Fruit fly (Drosophila melanogaster) whole organism, prepupa: Measurements from ENCODE around the gene Smg6.

Experiments
- CG10631 ChIP-seq: fragments of 200-800 bp; sonication (Bioruptor generic); optimal IDR thresholded peaks from 2 replicates; lab custom pipeline; 2016; ENCODE audit warnings: missing biosample characterization, missing genetic modification characterization
- CG10669 ChIP-seq: fragments of 200-800 bp; sonication (Bioruptor generic); optimal IDR thresholded peaks from 3 replicates; lab custom pipeline; 2018; ENCODE audit warnings: missing biosample characterization, mild to moderate bottlenecking, missing genetic modification characterization, moderate library complexity
- CG11294 ChIP-seq: fragments of 200-800 bp; sonication (Bioruptor generic); IDR thresholded peaks from 2 replicates; pipeline ENCODE4 v1.3.6; 2022; ENCODE audit warnings: missing biosample characterization, missing genetic modification characterization
- CG11762 ChIP-seq: fragments of 200-800 bp; sonication (Bioruptor generic); optimal IDR thresholded peaks from 3 replicates; lab custom pipeline; 2016; ENCODE audit warnings: missing biosample characterization, missing genetic modification characterization; ENCODE audit not compliant: insufficient read depth
- CG15336 ChIP-seq: fragments of 200-800 bp; sonication (Bioruptor generic); IDR thresholded peaks from 2 replicates; pipeline ENCODE4 v1.3.6; 2022; ENCODE audit warnings: missing biosample characterization, missing genetic modification characterization
- CG1621 ChIP-seq: fragments of 200-800 bp; sonication (Bioruptor generic); optimal IDR thresholded peaks from 3 replicates; lab custom pipeline; 2018; ENCODE audit warnings: missing biosample characterization, mild to moderate bottlenecking, missing genetic modification characterization
- CG16779 ChIP-seq: fragments of 200-800 bp; sonication (Bioruptor generic); optimal IDR thresholded peaks from 3 replicates; lab custom pipeline; 2017; ENCODE audit warnings: missing biosample characterization, mild to moderate bottlenecking, missing genetic modification characterization
- CG32006 ChIP-seq: fragments of 200-800 bp; sonication (Bioruptor generic); optimal IDR thresholded peaks from 3 replicates; lab custom pipeline; 2017; ENCODE audit warnings: missing biosample characterization, mild to moderate bottlenecking, missing genetic modification characterization
- CG34406 ChIP-seq: fragments of 200-800 bp; sonication (Bioruptor generic); optimal IDR thresholded peaks from 3 replicates; lab custom pipeline; 2016; ENCODE audit warnings: missing biosample characterization, missing genetic modification characterization
- CG3919 ChIP-seq: fragments of 200-800 bp; sonication (Bioruptor generic); optimal IDR thresholded peaks from 3 replicates; lab custom pipeline; 2016; ENCODE audit warnings: missing biosample characterization, missing genetic modification characterization
- CG4318 ChIP-seq: fragments of 200-800 bp; sonication (Bioruptor generic); optimal IDR thresholded peaks from 3 replicates; lab custom pipeline; 2017; ENCODE audit warnings: missing biosample characterization, mild to moderate bottlenecking, missing genetic modification characterization
- CG6163 ChIP-seq: fragments of 200-800 bp; sonication (Bioruptor generic); IDR thresholded peaks from 3 replicates; pipeline ENCODE4 v1.3.6; 2022; ENCODE audit warnings: missing biosample characterization, missing genetic modification characterization
- CG6276 ChIP-seq: fragments of 200-800 bp; sonication (Bioruptor generic); optimal IDR thresholded peaks from 2 replicates; lab custom pipeline; 2017; ENCODE audit warnings: missing biosample characterization, mild to moderate bottlenecking, missing genetic modification characterization
- CG6808 ChIP-seq: fragments of 200-800 bp; sonication (Bioruptor generic); optimal IDR thresholded peaks from 3 replicates; lab custom pipeline; 2017; ENCODE audit warnings: missing biosample characterization, missing genetic modification characterization, mild to moderate bottlenecking, moderate library complexity, missing genetic modification reagents
- CG7368 ChIP-seq: fragments of 200-800 bp; sonication (Bioruptor generic); optimal IDR thresholded peaks from 3 replicates; lab custom pipeline; 2016; ENCODE audit warnings: missing biosample characterization, missing genetic modification characterization
- CG8319 ChIP-seq: fragments of 200-800 bp; sonication (Bioruptor generic); optimal IDR thresholded peaks from 3 replicates; lab custom pipeline; 2016; ENCODE audit warnings: missing biosample characterization, missing genetic modification characterization
- CG8632 ChIP-seq: fragments of 200-800 bp; sonication (Bioruptor generic); optimal IDR thresholded peaks from 3 replicates; lab custom pipeline; 2016; ENCODE audit warnings: missing biosample characterization, missing genetic modification characterization
- Eip78C ChIP-seq: fragments of 200-800 bp; sonication (Bioruptor generic); peaks from one replicate; lab custom pipeline; 2016; ENCODE audit warnings: missing biosample characterization, missing genetic modification characterization
- Eip93F ChIP-seq: fragments of 200-800 bp; sonication (Bioruptor generic); optimal IDR thresholded peaks from 2 replicates; lab custom pipeline; 2016; ENCODE audit warnings: missing biosample characterization, mild to moderate bottlenecking, missing genetic modification characterization
- Ets96B ChIP-seq: fragments of 200-800 bp; optimal IDR thresholded peaks from 2 replicates; lab custom pipeline; 2019; ENCODE audit warnings: missing biosample characterization, mild to moderate bottlenecking, missing genetic modification characterization, moderate library complexity
- Gug ChIP-seq: fragments of 200-800 bp; sonication (Bioruptor generic); IDR thresholded peaks from 2 replicates; pipeline ENCODE4 v1.3.6; 2022; ENCODE audit warnings: missing biosample characterization, missing genetic modification characterization
- Hr39 ChIP-seq: fragments of 200-800 bp; sonication (Bioruptor generic); optimal IDR thresholded peaks from 2 replicates; lab custom pipeline; 2016; ENCODE audit warnings: missing biosample characterization, missing genetic modification characterization
- Met ChIP-seq: fragments of 200-800 bp; sonication (Bioruptor generic); optimal IDR thresholded peaks from 3 replicates; lab custom pipeline; 2016; ENCODE audit warnings: missing biosample characterization, missing genetic modification characterization
- OdsH ChIP-seq: fragments of 200-800 bp; sonication (Bioruptor generic); optimal IDR thresholded peaks from 3 replicates; lab custom pipeline; 2016; ENCODE audit warnings: missing biosample characterization, missing genetic modification characterization
- Sox102F ChIP-seq: fragments of 200-800 bp; sonication (Bioruptor generic); optimal IDR thresholded peaks from 2 replicates; lab custom pipeline; 2016; ENCODE audit warnings: missing biosample characterization, mild to moderate bottlenecking, missing genetic modification characterization
- Sox14 ChIP-seq: fragments of 200-800 bp; sonication (Bioruptor generic); optimal IDR thresholded peaks from 3 replicates; lab custom pipeline; 2016; ENCODE audit warnings: missing biosample characterization, missing genetic modification characterization
- Sox15 ChIP-seq: fragments of 200-800 bp; sonication (Bioruptor generic); optimal IDR thresholded peaks from 3 replicates; lab custom pipeline; 2016; ENCODE audit warnings: missing biosample characterization, missing genetic modification characterization
- achi ChIP-seq: fragments of 200-800 bp; sonication (Bioruptor generic); optimal IDR thresholded peaks from 3 replicates; lab custom pipeline; 2016; ENCODE audit warnings: missing biosample characterization, missing genetic modification characterization
- acj6 ChIP-seq: fragments of 200-800 bp; sonication (Bioruptor generic); optimal IDR thresholded peaks from 3 replicates; lab custom pipeline; 2016; ENCODE audit warnings: missing biosample characterization, missing genetic modification characterization
- cyc ChIP-seq: fragments of 200-800 bp; sonication (Bioruptor generic); optimal IDR thresholded peaks from 3 replicates; lab custom pipeline; 2016; ENCODE audit warnings: missing biosample characterization, missing genetic modification characterization
- dac ChIP-seq: fragments of 200-800 bp; sonication (Bioruptor generic); optimal IDR thresholded peaks from 2 replicates; lab custom pipeline; 2017; ENCODE audit warnings: missing biosample characterization, mild to moderate bottlenecking, missing genetic modification characterization
- eg ChIP-seq: fragments of 200-800 bp; sonication (Bioruptor generic); IDR thresholded peaks from 3 replicates; pipeline ENCODE4 v1.3.6; 2022; ENCODE audit warnings: missing biosample characterization, missing genetic modification characterization
- esn ChIP-seq: fragments of 200-800 bp; sonication (Bioruptor generic); optimal IDR thresholded peaks from 2 replicates; lab custom pipeline; 2016; ENCODE audit warnings: missing biosample characterization, mild to moderate bottlenecking, missing genetic modification characterization, moderate library complexity
- fd59A ChIP-seq: fragments of 200-800 bp; sonication (Bioruptor generic); optimal IDR thresholded peaks from 2 replicates; lab custom pipeline; 2017; ENCODE audit warnings: missing biosample characterization, mild to moderate bottlenecking, missing genetic modification characterization, missing genetic modification reagents
- fd85E ChIP-seq: fragments of 200-800 bp; sonication (Bioruptor generic); optimal IDR thresholded peaks from 3 replicates; lab custom pipeline; 2016; ENCODE audit warnings: missing biosample characterization, missing genetic modification characterization
- fkh ChIP-seq: fragments of 200-800 bp; sonication (Bioruptor generic); optimal IDR thresholded peaks from 3 replicates; lab custom pipeline; 2017; ENCODE audit warnings: missing biosample characterization, mild to moderate bottlenecking, missing genetic modification characterization, moderate library complexity
- lz ChIP-seq: fragments of 200-800 bp; sonication (Bioruptor generic); optimal IDR thresholded peaks from 3 replicates; lab custom pipeline; 2016; ENCODE audit warnings: missing biosample characterization, missing genetic modification characterization
- net ChIP-seq: fragments of 200-800 bp; sonication (Bioruptor generic); optimal IDR thresholded peaks from 3 replicates; lab custom pipeline; 2016; ENCODE audit warnings: missing biosample characterization, missing genetic modification characterization
- pdm3 ChIP-seq: fragments of 200-800 bp; sonication (Bioruptor generic); optimal IDR thresholded peaks from 3 replicates; lab custom pipeline; 2016; ENCODE audit warnings: missing biosample characterization, missing genetic modification characterization
- salr ChIP-seq, 2 experiments: fragments of 200-800 bp; sonication (Bioruptor generic); optimal IDR thresholded peaks; 3 replicates each; lab custom pipeline; 2016 to 2018; ENCODE audit warnings: missing biosample characterization in 2 of 2, missing genetic modification characterization in 2 of 2, mild to moderate bottlenecking in 1 of 2
- svp ChIP-seq: fragments of 200-800 bp; sonication (Bioruptor generic); peaks from one replicate; lab custom pipeline; 2016; ENCODE audit warnings: missing biosample characterization, missing genetic modification characterization
- vri ChIP-seq: fragments of 200-800 bp; sonication (Bioruptor generic); optimal IDR thresholded peaks from 3 replicates; lab custom pipeline; 2016; ENCODE audit warnings: missing biosample characterization, mild to moderate bottlenecking, missing genetic modification characterization

The Smg6 gene

dm6 chr3R:25004763-25005162 is 28.5 kb downstream of the Smg6 start (continued):
- TF ChIP-seq Sox102F (GFP tag; lab: Kevin White, UChicago) (no peak), CG15336 (GFP tag; lab: Robert Waterston, UW) (peak; percentile 66), CG34406 (GFP tag; lab: Kevin White, UChicago) (peak; percentile 6), acj6 (GFP tag; lab: Kevin White, UChicago) (peak; percentile 34), Eip93F (no peak), vri (GFP tag; lab: Kevin White, UChicago) (no peak), CG16779 (tag; lab: Kevin White, UChicago) (no peak), CG8632 (GFP tag; lab: Kevin White, UChicago) (no peak), fd85E (no peak), pdm3 (GFP tag; lab: Kevin White, UChicago) (peak; percentile 47), Gug (GFP tag; lab: Robert Waterston, UW) (peak; percentile 39; the same call in 1 of the 2 replicates), fkh (GFP tag; lab: Kevin White, UChicago) (no peak), CG32006 (GFP tag; lab: Kevin White, UChicago) (peak; percentile 76), Ets96B (tag; lab: Kevin White, UChicago) (no peak), net (GFP tag; lab: Kevin White, UChicago) (peak; percentile 39), achi (GFP tag; lab: Kevin White, UChicago) (peak; percentile 37), CG6276 (GFP tag; lab: Kevin White, UChicago) (peak; percentile 49), Sox14 (GFP tag; lab: Kevin White, UChicago) (peak; percentile 31), Eip78C (peak; percentile 81), Met (GFP tag; lab: Kevin White, UChicago) (no peak), CG3919 (peak; percentile 62), eg (GFP tag; lab: Robert Waterston, UW) (peak; percentile 76), fd59A (no peak), CG8319 (GFP tag; lab: Kevin White, UChicago) (no peak), esn (GFP tag; lab: Kevin White, UChicago) (peak; percentile 7), CG6808 (no peak), CG7368 (GFP tag; lab: Kevin White, UChicago) (peak; percentile 1), dac (GFP tag; lab: Kevin White, UChicago) (peak; percentile 23), CG4318 (peak; percentile 52), CG6163 (GFP tag; lab: Robert Waterston, UW) (0 out of 3 replicates have a peak, but pooled peaks have one; percentile 56)

dm6 chr3R:25004064-25004463 is 29.2 kb downstream of the Smg6 start:
- TF ChIP-seq fkh (GFP tag; lab: Kevin White, UChicago) (peak; percentile 62), CG10669 (GFP tag; lab: Kevin White, UChicago) (no peak)

dm6 chr3R:25002257-25002656 is 31.0 kb downstream of the Smg6 start:
- TF ChIP-seq Hr39 (GFP tag; lab: Kevin White, UChicago) = no peak
- no peak for TF ChIP-seq CG10631
- TF ChIP-seq lz (GFP tag; lab: Kevin White, UChicago) = no peak
- no peak for TF ChIP-seq cyc (GFP tag; lab: Kevin White, UChicago)
- no peak for TF ChIP-seq salr (GFP tag; optimal IDR thresholded peaks at IDR 0.05; lab: Kevin White, UChicago)
- no peak for TF ChIP-seq svp (GFP tag; lab: Kevin White, UChicago)
- no peak for TF ChIP-seq fd59A
- no peak for TF ChIP-seq Sox15 (GFP tag; lab: Kevin White, UChicago)
- no peak for TF ChIP-seq Sox102F (GFP tag; lab: Kevin White, UChicago)
- TF ChIP-seq OdsH (GFP tag; lab: Kevin White, UChicago) = no peak
- TF ChIP-seq CG11294 (GFP tag; lab: Robert Waterston, UW) = no peak
- no peak for TF ChIP-seq CG1621 (tag; lab: Kevin White, UChicago)
- TF ChIP-seq achi (GFP tag; lab: Kevin White, UChicago) = no peak
- no peak for TF ChIP-seq CG11762 (GFP tag; lab: Kevin White, UChicago)
- TF ChIP-seq dac (GFP tag; lab: Kevin White, UChicago) = no peak
- no peak for TF ChIP-seq vri (GFP tag; lab: Kevin White, UChicago)
- TF ChIP-seq, all 60 proteins: peak for 0
